Worm (Caenorhabditis elegans) whole organism, L1 larva: Measurements from ENCODE around the gene nlp-67.

Source experiments
- C04F5.9 ChIP-seq: sonication (generic microtip); optimal IDR thresholded peaks from 2 replicates; lab custom pipeline; 2016; ENCODE audit warnings: missing genetic modification characterization, missing compliant biosample characterization
- Y116A8C.19 ChIP-seq: sonication (generic microtip); optimal IDR thresholded peaks from 2 replicates; lab custom pipeline; 2016; ENCODE audit warnings: missing compliant biosample characterization, missing genetic modification characterization, borderline replicate concordance
- aha-1 ChIP-seq: fragments of 150-350 bp; optimal IDR thresholded peaks from 2 replicates; lab custom pipeline; 2014; ENCODE audit warnings: missing biosample characterization, missing genetic modification characterization
- alr-1 ChIP-seq: fragments of 200-800 bp; sonication (Bioruptor generic); optimal IDR thresholded peaks from 2 replicates; lab custom pipeline; 2018; ENCODE audit warnings: borderline replicate concordance, mild to moderate bottlenecking, missing genetic modification characterization, missing compliant biosample characterization
- ama-1 ChIP-seq: fragments of 150-350 bp; optimal IDR thresholded peaks from 2 replicates; lab custom pipeline; 2014
- ceh-8 ChIP-seq: fragments of 200-800 bp; sonication (Bioruptor generic); optimal IDR thresholded peaks from 2 replicates; lab custom pipeline; 2018; ENCODE audit warnings: mild to moderate bottlenecking, missing genetic modification characterization, moderate library complexity, missing compliant biosample characterization
- ceh-82 ChIP-seq, 3 experiments: fragments of 150-350 bp in 1 of 3; sonication (generic microtip) in 2 of 3; optimal IDR thresholded peaks; 2 replicates each; lab custom pipeline; 2014 to 2017; ENCODE audit warnings: missing biosample characterization in 3 of 3, missing genetic modification characterization in 3 of 3
- ces-1 ChIP-seq: fragments of 150-350 bp; optimal IDR thresholded peaks from 2 replicates; lab custom pipeline; 2014; ENCODE audit warnings: missing biosample characterization, missing genetic modification reagents, missing genetic modification characterization
- dsc-1 ChIP-seq: sonication (generic microtip); optimal IDR thresholded peaks from 2 replicates; lab custom pipeline; 2016; ENCODE audit warnings: mild to moderate bottlenecking, missing genetic modification characterization, missing compliant biosample characterization
- efl-1 ChIP-seq, 4 experiments: fragments of 150-350 bp; optimal IDR thresholded peaks in 3 of 4; peaks in 1 of 4; 1 replicate in 1 of 4; 2 replicates in 3 of 4; lab custom pipeline; 2014; ENCODE audit warnings: missing biosample characterization in 2 of 4, missing genetic modification characterization in 2 of 4, missing genetic modification reagents in 2 of 4
- egl-13 ChIP-seq: sonication (generic microtip); optimal IDR thresholded peaks from 2 replicates; lab custom pipeline; 2016; ENCODE audit warnings: missing genotype, missing genetic modification reagents, missing genetic modification characterization, missing compliant biosample characterization
- fkh-10 ChIP-seq: sonication (generic microtip); optimal IDR thresholded peaks from 2 replicates; lab custom pipeline; 2017; ENCODE audit warnings: missing biosample characterization, missing genetic modification reagents, missing genetic modification characterization
- fkh-4 ChIP-seq: sonication (generic microtip); optimal IDR thresholded peaks from 2 replicates; lab custom pipeline; 2016; ENCODE audit warnings: missing compliant biosample characterization, missing genetic modification characterization, borderline replicate concordance
- fkh-8 ChIP-seq: sonication (generic microtip); optimal IDR thresholded peaks from 2 replicates; lab custom pipeline; 2016; ENCODE audit warnings: mild to moderate bottlenecking, missing genetic modification characterization, missing compliant biosample characterization
- grh-1 ChIP-seq: fragments of 200-800 bp; sonication (Bioruptor generic); IDR thresholded peaks from 2 replicates; pipeline ENCODE4 v1.3.6; 2022; ENCODE audit warnings: missing genetic modification reagents, missing genetic modification characterization, missing compliant biosample characterization
- lin-13 ChIP-seq: fragments of 150-350 bp; optimal IDR thresholded peaks from 2 replicates; lab custom pipeline; 2014; ENCODE audit warnings: missing biosample characterization, missing genetic modification reagents, missing genetic modification characterization
- lin-14 ChIP-seq: fragments of 200-800 bp; sonication (Bioruptor generic); optimal IDR thresholded peaks from 2 replicates; lab custom pipeline; 2018; ENCODE audit warnings: mild to moderate bottlenecking, missing genetic modification characterization, moderate library complexity, missing compliant biosample characterization
- lin-35 ChIP-seq, 2 experiments: fragments of 150-350 bp; optimal IDR thresholded peaks; 2 replicates each; lab custom pipeline; 2014; ENCODE audit warnings: missing biosample characterization in 2 of 2, missing genetic modification characterization in 2 of 2, missing genetic modification reagents in 2 of 2
- lin-39 ChIP-seq: fragments of 150-350 bp; optimal IDR thresholded peaks from 2 replicates; lab custom pipeline; 2014; ENCODE audit warnings: missing biosample characterization, missing genetic modification reagents, missing genetic modification characterization
- lsy-2 ChIP-seq, 2 experiments: fragments of 150-350 bp; optimal IDR thresholded peaks; 2 replicates each; lab custom pipeline; 2014; ENCODE audit warnings: missing biosample characterization in 2 of 2, missing genetic modification characterization in 2 of 2
- mdl-1 ChIP-seq, 2 experiments: fragments of 150-350 bp; optimal IDR thresholded peaks; 2 replicates each; lab custom pipeline; 2014 to 2017; ENCODE audit warnings: missing biosample characterization in 2 of 2, missing genetic modification characterization in 2 of 2, inconsistent platforms in 1 of 2
- mep-1 ChIP-seq: fragments of 150-350 bp; optimal IDR thresholded peaks from 2 replicates; lab custom pipeline; 2014; ENCODE audit warnings: missing biosample characterization, missing genetic modification characterization
- nhr-19 ChIP-seq: fragments of 200-800 bp; sonication (Bioruptor generic); conservative IDR thresholded peaks from 2 replicates; pipeline ENCODE4 v1.3.6; 2022; ENCODE audit warnings: missing genetic modification characterization, missing compliant biosample characterization
- nhr-20 ChIP-seq: sonication (generic microtip); optimal IDR thresholded peaks from 2 replicates; lab custom pipeline; 2016; ENCODE audit warnings: mild to moderate bottlenecking, missing genetic modification characterization, missing compliant biosample characterization
- nhr-47 ChIP-seq: sonication (generic microtip); optimal IDR thresholded peaks from 2 replicates; lab custom pipeline; 2016; ENCODE audit warnings: mild to moderate bottlenecking, missing genetic modification characterization, moderate library complexity, missing compliant biosample characterization
- nhr-71 ChIP-seq: sonication (generic microtip); optimal IDR thresholded peaks from 2 replicates; lab custom pipeline; 2016; ENCODE audit warnings: mild to moderate bottlenecking, missing genetic modification characterization, moderate library complexity, missing compliant biosample characterization
- nhr-77 ChIP-seq: fragments of 150-350 bp; optimal IDR thresholded peaks from 2 replicates; lab custom pipeline; 2014; ENCODE audit warnings: missing biosample characterization, missing genetic modification characterization
- nhr-84 ChIP-seq: sonication (generic microtip); optimal IDR thresholded peaks from 2 replicates; lab custom pipeline; 2017; ENCODE audit warnings: missing biosample characterization, missing genetic modification characterization
- nhr-85 ChIP-seq: sonication (generic microtip); peaks from one replicate; lab custom pipeline; 2016; ENCODE audit warnings: missing genetic modification characterization, inconsistent platforms, missing compliant biosample characterization
- nhr-90 ChIP-seq: sonication (generic microtip); optimal IDR thresholded peaks from 2 replicates; lab custom pipeline; 2016; ENCODE audit warnings: mild to moderate bottlenecking, missing genetic modification characterization, missing compliant biosample characterization; ENCODE audit not compliant: poor library complexity
- pag-3 ChIP-seq: sonication (generic microtip); optimal IDR thresholded peaks from 2 replicates; lab custom pipeline; 2017; ENCODE audit warnings: missing genetic modification characterization, mild to moderate bottlenecking, missing compliant biosample characterization, antibody characterized with exemption, borderline replicate concordance; ENCODE audit not compliant: insufficient read depth
- pax-3 ChIP-seq: fragments of 200-800 bp; sonication (Bioruptor generic); optimal IDR thresholded peaks from 2 replicates; lab custom pipeline; 2018; ENCODE audit warnings: mild to moderate bottlenecking, missing genetic modification characterization, moderate library complexity, missing compliant biosample characterization
- skn-1 ChIP-seq: fragments of 150-350 bp; optimal IDR thresholded peaks from 2 replicates; lab custom pipeline; 2014; ENCODE audit warnings: missing biosample characterization, missing genetic modification characterization
- snpc-4 ChIP-seq: fragments of 150-350 bp; optimal IDR thresholded peaks from 2 replicates; lab custom pipeline; 2014; ENCODE audit warnings: missing biosample characterization, missing genetic modification characterization
- snu-23 ChIP-seq: sonication (generic microtip); optimal IDR thresholded peaks from 2 replicates; lab custom pipeline; 2016; ENCODE audit warnings: missing genetic modification characterization, missing compliant biosample characterization
- sptf-1 ChIP-seq: fragments of 150-350 bp; optimal IDR thresholded peaks from 2 replicates; lab custom pipeline; 2014; ENCODE audit warnings: missing biosample characterization, missing genetic modification characterization
- sup-37 ChIP-seq: fragments of 200-800 bp; sonication (Bioruptor generic); optimal IDR thresholded peaks from 2 replicates; lab custom pipeline; 2018; ENCODE audit warnings: mild to moderate bottlenecking, missing genetic modification characterization, missing compliant biosample characterization
- swsn-7 ChIP-seq: sonication (generic microtip); optimal IDR thresholded peaks from 2 replicates; lab custom pipeline; 2016; ENCODE audit warnings: missing genetic modification characterization, missing compliant biosample characterization
- unc-62 ChIP-seq: fragments of 150-350 bp; optimal IDR thresholded peaks from 2 replicates; lab custom pipeline; 2014; ENCODE audit warnings: missing biosample characterization, missing genetic modification reagents, missing genetic modification characterization
- unc-86 ChIP-seq: sonication (generic microtip); optimal IDR thresholded peaks from 2 replicates; lab custom pipeline; 2016; ENCODE audit warnings: missing genetic modification characterization, missing compliant biosample characterization
- unc-98 ChIP-seq: fragments of 200-800 bp; sonication (Bioruptor generic); IDR thresholded peaks from 2 replicates; pipeline ENCODE4 v1.3.6; 2022; ENCODE audit warnings: missing genetic modification characterization, missing compliant biosample characterization
- vab-15 ChIP-seq: sonication (generic microtip); optimal IDR thresholded peaks from 2 replicates; lab custom pipeline; 2017; ENCODE audit warnings: missing genotype, mild to moderate bottlenecking, missing genetic modification characterization, missing compliant biosample characterization
- xbp-1 ChIP-seq: sonication (generic microtip); optimal IDR thresholded peaks from 2 replicates; lab custom pipeline; 2016; ENCODE audit warnings: missing genetic modification characterization, missing compliant biosample characterization
- zag-1 ChIP-seq: fragments of 150-350 bp; optimal IDR thresholded peaks from 2 replicates; lab custom pipeline; 2014; ENCODE audit warnings: missing biosample characterization, missing genetic modification characterization
- zip-4 ChIP-seq: fragments of 200-800 bp; sonication (Bioruptor generic); optimal IDR thresholded peaks from 2 replicates; lab custom pipeline; 2018; ENCODE audit warnings: mild to moderate bottlenecking, missing genetic modification characterization, moderate library complexity, missing compliant biosample characterization
- ztf-4 ChIP-seq: fragments of 150-350 bp; optimal IDR thresholded peaks from 2 replicates; lab custom pipeline; 2014; ENCODE audit warnings: missing biosample characterization, missing genetic modification characterization

The nlp-67 gene

ce11 chrX:16217749-16218148 lies 33.6 kb downstream of the nlp-67 start:
- TF ChIP-seq pag-3 (tag; lab: Kevin White, UChicago) (no peak), nhr-85 (tag; lab: Kevin White, UChicago) (peak; percentile 1), ztf-4 (tag; lab: Kevin White, UChicago) (no peak), pax-3 (no peak), lin-39 (no peak)
- TF ChIP-seq, all 84 proteins: peak for 1

- peak; percentile 45 for TF ChIP-seq ceh-8 (GFP tag; lab: Kevin White, UChicago)
- TF ChIP-seq mdl-1 (tag; optimal IDR thresholded peaks at IDR 0.05; lab: Kevin White, UChicago), result peak in 1 of 2 experiments; percentile 39
- TF ChIP-seq sup-37 (GFP tag; lab: Kevin White, UChicago), result no peak
- no peak for TF ChIP-seq sptf-1 (tag; lab: Kevin White, UChicago)
- no peak for TF ChIP-seq lin-39
- TF ChIP-seq dsc-1 (tag; lab: Kevin White, UChicago), result peak; percentile 70
- peak; percentile 31 for TF ChIP-seq swsn-7 (tag; lab: Kevin White, UChicago)
- peak; percentile 31 to 42 for TF ChIP-seq lsy-2 (tag; optimal IDR thresholded peaks at IDR 0.05; lab: Kevin White, UChicago)
- TF ChIP-seq ztf-4 (tag; lab: Kevin White, UChicago), result no peak
- TF ChIP-seq nhr-71 (tag; lab: Kevin White, UChicago), result peak; percentile 65
- TF ChIP-seq lin-35 (GFP tag; optimal IDR thresholded peaks at IDR 0.05; lab: Kevin White, UChicago), result peak; percentile 5 to 9
- no peak for TF ChIP-seq unc-62
- no peak for TF ChIP-seq ama-1
- TF ChIP-seq zag-1 (tag; lab: Kevin White, UChicago), result no peak
- TF ChIP-seq fkh-10, result peak; percentile 57
- TF ChIP-seq efl-1 (optimal IDR thresholded peaks at IDR 0.05; lab: Kevin White, UChicago), result peak; percentile 24 to 35
- peak in 1 of 2 experiments; percentile 40 for TF ChIP-seq efl-1 (GFP tag; optimal IDR thresholded peaks at IDR 0.05 in 1 of 2; lab: Kevin White, UChicago)
- TF ChIP-seq nhr-90 (tag; lab: Kevin White, UChicago), result no peak
- TF ChIP-seq vab-15 (tag; lab: Kevin White, UChicago), result no peak
- peak; percentile 41 for TF ChIP-seq unc-86 (tag; lab: Kevin White, UChicago)
- no peak for TF ChIP-seq zip-4 (GFP tag; lab: Kevin White, UChicago)
- no peak for TF ChIP-seq alr-1 (tag; lab: Kevin White, UChicago)
- TF ChIP-seq unc-98 (GFP tag; lab: Robert Waterston, UW), result no peak
- TF ChIP-seq mep-1 (tag; lab: Kevin White, UChicago), result peak; percentile 47
- TF ChIP-seq fkh-4 (tag; lab: Kevin White, UChicago), result no peak
- peak; percentile 85 for TF ChIP-seq lin-14 (GFP tag; lab: Kevin White, UChicago)
- TF ChIP-seq ceh-82 (tag; optimal IDR thresholded peaks at IDR 0.05; lab: Kevin White, UChicago), result peak in 2 of 3 experiments; percentile 39 to 41
- TF ChIP-seq C04F5.9 (tag; lab: Kevin White, UChicago), result no peak
- peak; percentile 47 for TF ChIP-seq egl-13 (tag; lab: Kevin White, UChicago)
- TF ChIP-seq Y116A8C.19 (tag; lab: Kevin White, UChicago), result no peak
- no peak for TF ChIP-seq snpc-4 (tag; lab: Kevin White, UChicago)
- TF ChIP-seq nhr-47, result peak; percentile 66
- no peak for TF ChIP-seq nhr-77 (tag; lab: Kevin White, UChicago)
- TF ChIP-seq nhr-19 (GFP tag; lab: Robert Waterston, UW), result peak; percentile 8; the same call in 1 of the 2 replicates
- peak; percentile 43 for TF ChIP-seq snu-23
- no peak for TF ChIP-seq ces-1 (GFP tag; lab: Kevin White, UChicago)
- peak; percentile 81 for TF ChIP-seq fkh-8 (tag; lab: Kevin White, UChicago)
- no peak for TF ChIP-seq nhr-84 (tag; lab: Kevin White, UChicago)
- no peak for TF ChIP-seq aha-1 (tag; lab: Kevin White, UChicago)
- no peak for TF ChIP-seq lin-13 (GFP tag; lab: Kevin White, UChicago)
- TF ChIP-seq grh-1 (GFP tag; lab: Robert Waterston, UW), result no peak
- TF ChIP-seq xbp-1, result no peak
- TF ChIP-seq nhr-20, result peak; percentile 8
- TF ChIP-seq skn-1 (tag; lab: Kevin White, UChicago), result no peak
- TF ChIP-seq, all 84 proteins: peak for 19
These were observed 34.1 kb downstream of the nlp-67 start for ce11 chrX:16218306-16218705.
